Worm (Caenorhabditis elegans): Measurements from ENCODE around the gene ttr-5.

ce11 chrIII:9306596-9306995 lies 23.5 kb upstream of the ttr-5 start, which contains the start of gene srx-45:
- TF ChIP-seq nhr-23 (tag; optimal IDR thresholded peaks at IDR 0.05) (no peak), nhr-129 (tag; optimal IDR thresholded peaks at IDR 0.05) (no peak), F13H6.1 (tag; optimal IDR thresholded peaks at IDR 0.05) (no peak), blmp-1 (tag; optimal IDR thresholded peaks at IDR 0.05; ENCODE audit: insufficient read depth) (no peak), ceh-82 (tag; optimal IDR thresholded peaks at IDR 0.05) (no peak), ztf-4 (tag; optimal IDR thresholded peaks at IDR 0.05) (no peak), nhr-6 (tag; optimal IDR thresholded peaks at IDR 0.05) (no peak)

Data from whole organism, L2 larva.